Fruit fly (Drosophila melanogaster) whole organism, larva: Measurements from ENCODE around the gene Tsen34.
A peak's percentile ranks its signal among the peaks of the same experiment; 100 is the strongest.

Source experiments
- noc ChIP-seq: fragments of 200-800 bp; sonication (Bioruptor generic); optimal IDR thresholded peaks from 3 replicates; lab custom pipeline; 2019; ENCODE audit warnings: missing biosample characterization, mild to moderate bottlenecking, missing genetic modification characterization, moderate library complexity

Gene Tsen34

DNA sequence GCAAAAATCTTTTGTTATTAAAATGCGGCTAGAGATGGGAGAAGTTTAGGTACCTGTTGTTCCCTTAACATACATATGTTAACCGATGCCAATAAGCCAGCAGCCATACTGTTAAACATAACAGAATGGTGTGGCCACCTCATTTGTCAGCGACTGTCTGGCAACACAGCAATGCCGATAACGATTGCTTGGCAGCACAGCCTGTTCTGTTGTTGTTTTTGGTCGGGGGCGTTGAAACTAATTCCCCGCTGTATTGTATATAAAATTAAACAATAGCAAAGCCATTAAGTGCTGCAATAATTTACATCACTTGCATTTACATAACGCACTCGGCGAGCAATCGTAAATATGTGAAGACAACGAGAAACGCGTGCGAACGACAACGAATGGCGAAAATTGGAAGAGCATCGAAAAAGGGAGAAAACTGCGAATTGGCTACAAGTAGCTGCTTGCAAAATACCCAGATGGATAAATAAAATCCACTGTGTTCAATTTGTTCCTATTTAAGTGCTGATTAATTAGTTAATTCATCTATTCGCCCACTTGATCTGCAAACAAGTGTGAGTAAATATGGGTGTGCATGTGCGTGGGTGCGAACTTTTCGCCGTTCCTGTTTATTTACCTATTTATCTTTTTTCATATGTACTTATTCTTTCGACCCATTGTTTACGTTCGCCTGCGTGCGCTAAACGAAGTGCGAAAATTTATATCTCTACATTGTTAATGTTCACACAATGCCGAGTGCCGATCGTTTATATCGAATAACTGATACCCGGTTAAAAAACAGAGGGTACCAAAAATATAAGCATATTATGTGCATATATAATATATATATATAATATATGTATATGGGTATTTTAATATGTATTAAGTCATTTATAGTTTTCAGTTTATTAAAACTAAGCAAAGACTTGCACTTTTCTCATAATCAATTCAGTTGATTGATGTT is at the start of gene Tsen34, which contains the start of gene Mgat4a:
TSS of gene Tsen34 (minus strand) at position 8 of the 949 bp plus-strand sequence.
TSS of gene Mgat4a (plus strand) at position 192 of the 949 bp plus-strand sequence.
- peak; percentile 88 for TF ChIP-seq noc (tag; lab: Kevin White, UChicago)

DNA sequence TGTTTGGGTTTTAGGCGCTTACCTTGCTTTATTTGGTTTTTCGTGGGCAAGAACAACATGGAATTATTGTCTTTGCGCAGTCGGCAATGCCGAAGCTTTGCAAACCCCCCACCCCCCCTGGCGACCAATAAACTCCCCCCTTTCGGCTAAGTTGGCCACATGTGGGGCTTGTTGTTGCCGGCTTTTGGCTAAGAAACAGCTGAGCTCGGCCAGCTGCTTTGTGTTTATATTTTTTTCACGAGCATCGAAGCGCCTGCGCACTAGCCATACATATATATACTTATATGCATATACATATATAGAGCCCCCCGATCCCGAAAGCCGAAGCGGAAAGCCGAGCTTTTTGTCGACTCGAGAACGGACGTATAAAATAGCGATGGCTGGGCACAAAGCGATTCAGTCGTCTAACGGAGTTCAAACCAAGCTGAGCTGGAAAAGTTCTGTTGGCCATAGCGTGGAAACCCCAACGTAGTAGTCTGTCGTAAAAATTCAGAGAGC is 43.1 kb upstream of the Tsen34 start, which contains the start of gene CG17839:
TSS of gene CG17839 (plus strand) at position 413 of the 498 bp plus-strand sequence.
- no peak for TF ChIP-seq noc (tag; lab: Kevin White, UChicago)

DNA sequence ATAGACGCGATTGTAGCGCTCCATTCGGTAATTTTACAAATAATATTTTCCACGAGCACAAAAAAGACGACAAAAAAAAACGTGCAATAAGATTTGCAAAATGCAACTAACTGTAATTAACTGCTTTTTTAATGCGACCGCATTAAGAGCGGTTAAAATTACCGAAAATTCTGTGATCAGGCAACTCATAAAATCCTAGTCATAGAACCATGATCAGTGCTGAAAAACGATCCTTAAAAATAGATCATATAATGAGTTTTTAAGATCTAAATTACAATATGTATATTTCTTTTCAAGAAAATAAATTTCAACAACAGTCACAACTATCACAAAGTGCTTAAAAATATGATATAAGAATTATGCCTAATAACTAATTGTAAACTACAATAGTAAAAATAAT is 41.6 kb upstream of the Tsen34 start, which contains the start of gene gnu:
TSS of gene gnu (minus strand) at position 125 of the 400 bp plus-strand sequence.
- TF ChIP-seq noc (tag; lab: Kevin White, UChicago), result no peak

DNA sequence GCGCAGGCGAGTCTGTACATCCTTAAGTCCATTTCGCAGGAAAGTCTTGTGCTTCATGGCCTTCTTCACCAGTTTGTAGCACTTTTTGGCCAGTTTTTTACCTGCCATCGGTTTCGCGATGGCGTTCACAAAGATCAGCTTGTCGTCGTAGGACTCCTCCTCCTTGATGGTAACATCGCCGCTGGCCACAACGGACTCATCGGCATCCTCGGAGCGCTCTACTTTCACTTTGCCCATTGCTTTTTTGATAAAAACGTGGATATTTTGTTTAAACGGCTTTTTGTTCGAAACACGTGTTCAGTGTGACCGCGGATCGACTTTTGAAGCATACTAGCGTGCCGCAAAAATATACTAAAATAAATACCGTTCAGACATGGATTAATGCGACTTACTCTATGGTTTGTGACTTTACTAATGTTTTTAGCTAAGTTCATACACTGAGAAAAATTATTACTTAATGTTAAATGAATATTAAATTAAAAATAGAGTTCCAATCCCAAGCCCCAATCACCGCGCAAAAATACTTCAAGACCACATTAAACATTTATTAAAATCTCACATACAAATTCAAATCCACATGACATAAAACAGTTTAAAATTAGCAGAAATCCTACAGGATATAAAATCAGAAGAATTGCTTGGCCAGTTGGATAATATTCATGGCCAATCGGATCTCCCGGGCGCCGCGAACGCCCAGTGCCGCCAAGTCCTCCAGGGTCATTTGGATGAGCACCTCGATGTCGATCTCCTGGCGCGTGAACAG is 40.4 kb upstream of the Tsen34 start, which contains the start of gene NHP2:
TSS of gene NHP2 (minus strand) at position 315 of the 763 bp plus-strand sequence.
- no peak for TF ChIP-seq noc (tag; lab: Kevin White, UChicago)

DNA sequence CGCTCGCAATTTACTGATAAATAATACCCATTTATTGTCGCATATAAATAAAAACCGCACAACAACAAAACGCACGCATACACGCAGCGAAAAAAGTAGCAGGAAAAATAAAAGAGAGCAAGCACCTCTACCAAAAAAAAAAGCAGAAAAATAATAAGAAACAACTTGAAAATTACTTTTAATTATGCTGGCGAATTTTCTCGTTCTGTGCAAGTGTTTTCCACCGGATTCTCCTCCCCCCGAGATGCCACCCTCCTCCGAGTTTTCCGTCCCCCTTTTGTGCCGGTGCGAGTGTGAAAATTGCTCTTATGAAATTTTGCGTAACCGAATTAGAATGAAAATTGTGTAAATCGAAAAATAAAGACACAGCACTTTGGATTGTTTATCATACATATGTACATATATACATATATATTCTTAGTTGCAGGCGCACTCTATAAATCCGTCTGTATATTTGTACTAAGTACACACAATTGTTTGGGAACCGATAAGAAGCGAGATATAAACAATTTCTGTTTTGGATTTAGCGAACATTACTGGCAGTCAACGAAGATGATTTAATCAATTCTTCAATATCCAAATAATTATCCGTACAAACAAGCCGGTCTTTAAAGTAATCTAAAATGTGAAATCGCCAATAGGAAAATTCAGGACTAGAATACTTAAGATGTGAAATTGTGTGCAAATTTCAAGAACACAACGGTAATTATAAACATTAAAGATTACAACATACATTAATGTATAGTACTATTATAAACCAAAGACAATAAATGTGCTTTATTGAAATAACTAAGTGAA is 29.4 kb upstream of the Tsen34 start:
- TF ChIP-seq noc (tag; lab: Kevin White, UChicago), result no peak

DNA sequence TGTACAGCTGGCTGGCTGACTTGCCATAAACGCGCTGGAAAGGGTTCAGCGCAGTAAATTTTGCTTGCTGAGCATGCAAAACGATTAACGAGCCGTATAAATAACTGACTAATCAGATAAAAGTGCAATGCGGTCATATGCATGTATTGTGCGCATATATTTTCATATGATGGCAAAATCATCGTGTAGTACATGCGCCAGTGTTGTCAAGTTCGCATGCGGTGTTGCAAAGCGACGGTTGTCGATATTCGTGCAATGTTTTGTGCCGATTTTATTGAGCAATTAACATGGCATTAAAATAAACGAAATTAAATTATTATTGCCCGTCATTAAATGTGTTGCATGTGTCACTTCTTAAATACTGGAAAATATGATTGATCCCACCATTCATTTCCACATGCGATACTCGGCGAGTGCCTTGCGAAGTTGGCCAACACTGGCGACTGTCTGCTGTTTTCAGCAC is 28.5 kb upstream of the Tsen34 start:
- TF ChIP-seq noc (tag; lab: Kevin White, UChicago), result peak; percentile 78

DNA sequence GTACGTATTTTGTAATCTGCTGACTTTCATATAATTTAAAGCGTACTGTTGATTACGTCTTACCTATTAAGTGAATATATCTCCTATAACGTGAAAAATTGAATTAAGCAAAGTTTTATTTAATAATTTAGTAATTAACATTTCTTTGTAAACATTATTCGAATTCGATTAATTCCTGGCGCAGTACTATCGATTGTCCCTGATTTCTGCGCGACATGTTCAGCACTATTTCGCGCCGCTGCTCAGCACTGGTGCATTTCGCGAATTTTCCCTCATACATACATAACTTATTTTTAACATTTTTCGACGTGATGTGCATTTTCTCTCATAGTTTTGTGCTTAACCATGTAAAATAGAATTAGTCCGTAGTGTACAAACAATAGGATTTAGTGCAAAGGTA is 28.0 kb upstream of the Tsen34 start, which contains the start of gene Helz:
TSS of gene Helz (plus strand) at position 260 of the 400 bp plus-strand sequence.
- no peak for TF ChIP-seq noc (tag; lab: Kevin White, UChicago)

DNA sequence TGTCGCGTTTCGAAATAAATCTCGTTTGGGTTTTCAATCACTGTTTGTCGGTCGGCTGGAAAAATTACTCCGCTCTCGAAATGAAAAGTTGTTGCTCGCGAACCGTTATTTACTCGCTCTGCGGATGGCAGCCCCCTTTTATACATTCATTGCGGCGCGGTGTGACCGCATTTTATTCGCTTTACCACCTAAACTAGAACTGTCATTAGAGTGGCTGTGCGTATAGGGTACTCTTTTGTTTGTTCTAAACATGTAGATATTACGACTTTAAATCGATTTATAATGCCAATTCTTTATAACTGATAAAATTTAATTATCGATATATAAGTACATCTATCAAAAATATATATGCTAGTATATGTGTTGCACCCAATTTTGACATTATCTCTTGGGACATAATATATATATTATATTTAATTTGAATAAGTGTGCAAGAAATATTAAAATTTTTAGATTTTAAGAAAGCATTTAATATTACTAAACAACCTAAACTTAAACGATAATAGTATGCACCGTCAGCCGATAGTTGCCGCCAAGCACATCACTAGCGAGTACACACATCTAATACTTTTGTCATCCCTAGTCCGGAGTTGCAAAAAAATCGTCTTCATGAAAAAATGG is 24.7 kb upstream of the Tsen34 start, which contains the start of the genes bmm and Tdrd3:
TSS of gene bmm (minus strand) at position 183 of the 621 bp plus-strand sequence.
TSS of gene Tdrd3 (plus strand) at position 562 of the 621 bp plus-strand sequence.
- peak; percentile 78 for TF ChIP-seq noc (tag; lab: Kevin White, UChicago)

DNA sequence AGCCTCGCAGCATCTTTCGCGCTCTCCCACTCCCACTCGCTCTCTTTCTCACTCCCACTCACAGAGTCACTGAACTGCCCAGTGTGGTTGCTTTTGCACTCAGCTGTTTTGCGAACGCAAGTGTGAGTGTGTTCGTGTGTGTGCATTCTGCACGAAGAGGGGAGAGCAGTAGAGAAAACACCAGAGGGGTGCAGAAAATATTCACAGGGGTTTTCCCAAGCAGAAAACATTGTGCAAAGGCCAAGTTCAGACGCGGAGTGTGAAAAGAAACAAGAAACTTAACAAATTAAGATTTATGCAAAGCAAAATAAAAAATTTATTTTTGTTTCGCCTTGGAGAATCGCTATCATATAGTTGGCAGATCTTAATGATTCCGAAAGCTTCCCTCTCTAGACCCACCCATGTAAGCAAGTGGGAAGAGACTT is 23.9 kb upstream of the Tsen34 start:
- no peak for TF ChIP-seq noc (tag; lab: Kevin White, UChicago)

DNA sequence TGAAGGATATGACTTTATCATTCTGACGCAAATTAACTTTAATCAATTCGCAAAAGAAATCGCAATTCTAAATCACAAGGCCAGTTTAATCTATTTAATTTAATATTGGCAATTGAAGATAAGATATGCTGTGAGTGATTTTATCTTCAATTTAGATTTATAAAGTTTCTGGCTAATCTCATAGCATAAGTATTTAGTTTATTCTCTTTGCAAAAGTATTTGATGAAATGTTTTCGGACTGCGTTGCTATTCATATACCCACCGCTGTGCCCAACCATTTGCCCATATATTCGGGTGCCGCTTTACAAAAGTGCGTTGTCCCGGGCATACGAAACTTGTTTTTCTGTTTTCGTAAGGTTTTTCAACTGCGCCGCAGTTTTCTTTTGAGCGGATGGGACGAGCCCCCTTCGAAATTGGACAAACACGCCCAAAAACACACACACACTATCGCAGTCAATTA is 23.3 kb upstream of the Tsen34 start:
- TF ChIP-seq noc (tag; lab: Kevin White, UChicago), result peak; percentile 95

DNA sequence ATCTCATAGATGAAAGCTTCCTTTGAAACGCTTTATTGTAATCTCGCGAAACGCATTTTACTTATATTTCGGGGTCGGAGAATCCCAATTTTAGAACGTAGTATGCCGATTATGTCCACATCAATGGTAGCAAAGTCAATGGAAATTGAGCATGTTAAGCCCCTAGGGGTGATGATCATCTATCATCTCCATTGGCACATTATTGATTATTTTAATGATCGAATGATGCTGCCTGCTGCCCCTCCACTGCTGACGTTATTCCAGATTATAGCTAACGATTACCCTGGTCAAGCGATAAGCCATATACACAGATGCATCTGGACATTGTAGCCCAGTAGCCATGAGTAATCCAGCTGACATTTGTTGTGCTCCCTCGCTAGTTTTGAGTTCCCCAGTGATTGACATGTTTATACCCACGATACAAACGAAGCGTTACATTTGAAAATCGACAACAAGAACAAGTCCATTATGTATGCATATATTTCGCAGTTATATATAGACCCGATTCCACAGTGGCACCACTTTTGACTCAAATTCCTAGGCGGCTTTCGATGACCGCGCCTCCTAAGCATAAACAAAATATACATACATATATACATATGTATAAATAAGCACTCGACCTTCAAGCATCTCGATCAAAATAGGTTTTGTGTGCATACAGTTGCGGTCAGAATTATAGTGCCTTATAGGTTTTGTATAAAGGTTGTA is 22.8 kb upstream of the Tsen34 start:
- no peak for TF ChIP-seq noc (tag; lab: Kevin White, UChicago)

DNA sequence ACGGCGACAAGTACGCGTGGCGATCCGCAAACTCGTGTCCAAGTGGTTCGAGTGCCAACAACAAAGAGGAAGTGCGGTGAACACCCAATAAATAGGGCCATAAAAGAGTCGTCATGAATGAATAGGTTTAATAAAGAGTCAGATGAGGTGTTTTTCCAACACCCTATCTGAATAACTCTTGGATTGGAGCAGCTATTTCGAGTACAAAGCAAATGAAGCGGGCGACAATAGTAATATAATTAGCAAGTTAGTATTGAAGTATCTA is 21.7 kb upstream of the Tsen34 start:
- TF ChIP-seq noc (tag; lab: Kevin White, UChicago), result no peak

DNA sequence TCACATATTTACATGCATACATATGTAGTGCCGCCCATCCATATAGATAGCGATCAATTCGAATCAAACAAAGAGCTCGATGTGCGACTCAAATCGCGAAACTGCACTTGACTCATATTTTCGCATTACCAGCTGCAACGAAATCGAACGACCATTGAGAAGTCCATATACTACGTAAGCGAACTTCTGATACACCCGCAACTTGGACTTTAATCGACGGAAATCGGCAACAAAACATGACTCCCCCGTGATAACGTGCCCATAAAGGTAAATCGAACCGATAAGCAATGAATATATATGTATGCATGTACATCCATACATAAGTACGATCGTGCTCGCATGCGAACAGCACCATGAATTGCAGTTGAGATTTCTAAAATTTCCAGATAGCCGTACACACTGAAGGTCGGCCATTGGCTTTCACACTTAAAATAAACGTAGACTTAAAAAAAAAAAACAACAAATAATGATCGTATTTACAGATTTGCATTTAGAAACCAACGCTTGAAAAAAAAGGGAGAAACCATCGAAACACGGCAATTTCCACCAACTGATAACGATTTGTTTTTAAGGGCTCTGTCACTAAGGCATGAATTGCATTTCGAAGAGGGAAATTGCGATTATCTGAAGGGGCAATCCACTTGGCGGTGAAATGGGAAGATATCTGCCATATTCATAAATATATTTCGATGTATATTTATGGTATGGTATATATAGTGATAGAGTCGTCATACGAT is 21.1 kb upstream of the Tsen34 start:
- peak; percentile 0 for TF ChIP-seq noc (tag; lab: Kevin White, UChicago)
